Fruit fly (Drosophila melanogaster) whole organism, embryonic: ENCODE data around the gene crq.
A peak's percentile ranks its signal among the peaks of the same experiment; 100 is the strongest.

Experiments
- CG11560 ChIP-seq: fragments of 200-800 bp; sonication (Bioruptor generic); IDR thresholded peaks from 3 replicates; pipeline ENCODE4 v1.3.6; 2022; ENCODE audit warnings: missing biosample characterization, missing genetic modification characterization
- CG11696 ChIP-seq: fragments of 200-800 bp; sonication (Bioruptor generic); IDR thresholded peaks from 2 replicates; pipeline ENCODE4 v1.3.6; 2022; ENCODE audit warnings: missing biosample characterization, missing genetic modification characterization
- CG14441 ChIP-seq: fragments of 200-800 bp; sonication (Bioruptor generic); IDR thresholded peaks from 2 replicates; pipeline ENCODE4 v1.3.6; 2022; ENCODE audit warnings: missing biosample characterization, missing genetic modification characterization
- CG17359 ChIP-seq: fragments of 200-800 bp; sonication (Bioruptor generic); optimal IDR thresholded peaks from 3 replicates; lab custom pipeline; 2018; ENCODE audit warnings: missing biosample characterization, mild to moderate bottlenecking, missing genetic modification characterization, moderate library complexity
- CG1832 ChIP-seq: fragments of 200-800 bp; sonication (Bioruptor generic); optimal IDR thresholded peaks from 2 replicates; lab custom pipeline; 2017; ENCODE audit warnings: missing biosample characterization, mild to moderate bottlenecking, missing genetic modification characterization, inconsistent platforms
- CG2129 ChIP-seq: fragments of 200-800 bp; sonication (Bioruptor generic); IDR thresholded peaks from 2 replicates; pipeline ENCODE4 v1.3.6; 2022; ENCODE audit warnings: missing biosample characterization, missing genetic modification characterization; ENCODE audit not compliant: partially characterized antibody
- CG2712 ChIP-seq: fragments of 200-800 bp; optimal IDR thresholded peaks from 3 replicates; lab custom pipeline; 2019; ENCODE audit warnings: missing biosample characterization, mild to moderate bottlenecking, missing genetic modification characterization, moderate library complexity
- CG30020 ChIP-seq: fragments of 200-800 bp; optimal IDR thresholded peaks from 2 replicates; lab custom pipeline; 2019; ENCODE audit warnings: missing biosample characterization, mild to moderate bottlenecking, missing genetic modification characterization, moderate library complexity
- CG32772 ChIP-seq: fragments of 200-800 bp; sonication (Bioruptor generic); IDR thresholded peaks from 2 replicates; pipeline ENCODE4 v1.3.6; 2022; ENCODE audit warnings: missing biosample characterization, missing genetic modification characterization
- CG3407 ChIP-seq: fragments of 200-800 bp; sonication (Bioruptor generic); optimal IDR thresholded peaks from 2 replicates; lab custom pipeline; 2018; ENCODE audit warnings: missing biosample characterization, mild to moderate bottlenecking, missing genetic modification characterization
- CG34422 ChIP-seq: fragments of 200-800 bp; sonication (Bioruptor generic); IDR thresholded peaks from 3 replicates; pipeline ENCODE4 v1.3.6; 2022; ENCODE audit warnings: missing biosample characterization, missing genetic modification characterization
- CG4707 ChIP-seq: fragments of 200-800 bp; sonication (Bioruptor generic); optimal IDR thresholded peaks from 2 replicates; lab custom pipeline; 2018; ENCODE audit warnings: missing biosample characterization, mild to moderate bottlenecking, missing genetic modification characterization, moderate library complexity
- CG4854 ChIP-seq: fragments of 200-800 bp; sonication (Bioruptor generic); optimal IDR thresholded peaks from 2 replicates; lab custom pipeline; 2016; ENCODE audit warnings: missing biosample characterization, missing genetic modification characterization, inconsistent platforms
- CG6254 ChIP-seq: fragments of 200-800 bp; sonication (Bioruptor generic); optimal IDR thresholded peaks from 3 replicates; lab custom pipeline; 2017; ENCODE audit warnings: mild to moderate bottlenecking, missing biosample characterization, missing genetic modification reagents, missing genetic modification characterization
- CG8478 ChIP-seq: fragments of >200 bp; optimal IDR thresholded peaks from 2 replicates; lab custom pipeline; 2018
- Drgx ChIP-seq: fragments of 200-800 bp; sonication (Bioruptor generic); IDR thresholded peaks from 2 replicates; pipeline ENCODE4 v1.3.6; 2022; ENCODE audit warnings: missing biosample characterization, missing genetic modification characterization
- Fer2 ChIP-seq: fragments of 200-800 bp; sonication (Bioruptor generic); optimal IDR thresholded peaks from 2 replicates; lab custom pipeline; 2018; ENCODE audit warnings: missing biosample characterization, mild to moderate bottlenecking, missing genetic modification characterization, moderate library complexity
- Mes4 ChIP-seq: fragments of 200-800 bp; sonication (Bioruptor generic); optimal IDR thresholded peaks from 2 replicates; lab custom pipeline; 2016; ENCODE audit warnings: missing biosample characterization, missing genetic modification characterization
- NfI ChIP-seq: fragments of 200-800 bp; sonication (Bioruptor generic); optimal IDR thresholded peaks from 3 replicates; lab custom pipeline; 2018; ENCODE audit warnings: missing biosample characterization, mild to moderate bottlenecking, missing genetic modification characterization, moderate library complexity
- Poxn ChIP-seq: fragments of 200-800 bp; sonication (Bioruptor generic); IDR thresholded peaks from 2 replicates; pipeline ENCODE4 v1.3.6; 2022; ENCODE audit warnings: missing biosample characterization, missing genetic modification characterization
- Scr ChIP-seq: fragments of 200-800 bp; sonication (Bioruptor generic); IDR thresholded peaks from 2 replicates; pipeline ENCODE4 v1.3.6; 2022; ENCODE audit warnings: missing biosample characterization, missing genetic modification characterization; ENCODE audit not compliant: partially characterized antibody
- Sry-δ ChIP-seq: fragments of 200-800 bp; sonication (Bioruptor generic); optimal IDR thresholded peaks from 2 replicates; lab custom pipeline; 2016; ENCODE audit warnings: missing biosample characterization, missing genetic modification characterization
- Taf1 ChIP-seq: fragments of 200-800 bp; sonication (Bioruptor generic); IDR thresholded peaks from 2 replicates; pipeline ENCODE4 v1.3.6; 2022; ENCODE audit warnings: missing biosample characterization, missing genetic modification characterization
- Xrp1 ChIP-seq: fragments of 200-800 bp; sonication (Bioruptor generic); IDR thresholded peaks from 2 replicates; pipeline ENCODE4 v1.3.6; 2022; ENCODE audit warnings: missing biosample characterization, missing genetic modification characterization
- aop ChIP-seq: fragments of 200-800 bp; sonication (Bioruptor generic); IDR thresholded peaks from 2 replicates; pipeline ENCODE4 v1.3.6; 2022; ENCODE audit warnings: missing biosample characterization, missing genetic modification characterization
- ash1 ChIP-seq: fragments of 200-800 bp; sonication (Bioruptor generic); optimal IDR thresholded peaks from 2 replicates; lab custom pipeline; 2018; ENCODE audit warnings: missing biosample characterization, mild to moderate bottlenecking, missing genetic modification characterization
- cato ChIP-seq: fragments of 200-800 bp; sonication (Bioruptor generic); optimal IDR thresholded peaks from 2 replicates; lab custom pipeline; 2016; ENCODE audit warnings: missing biosample characterization, missing genetic modification characterization, borderline replicate concordance
- chif ChIP-seq, 2 experiments: fragments of 200-800 bp; sonication (Bioruptor generic); optimal IDR thresholded peaks; 3 replicates each; lab custom pipeline; 2016; ENCODE audit warnings: missing biosample characterization in 2 of 2, missing genetic modification characterization in 2 of 2
- disco-r ChIP-seq: fragments of 200-800 bp; sonication (Bioruptor generic); optimal IDR thresholded peaks from 2 replicates; lab custom pipeline; 2016; ENCODE audit warnings: missing biosample characterization, missing genetic modification characterization
- exex ChIP-seq: fragments of 200-800 bp; sonication (Bioruptor generic); optimal IDR thresholded peaks from 4 replicates; lab custom pipeline; 2018; ENCODE audit warnings: missing biosample characterization, mild to moderate bottlenecking, missing genetic modification characterization, moderate library complexity
- gcm2 ChIP-seq: fragments of 200-800 bp; sonication (Bioruptor generic); optimal IDR thresholded peaks from 2 replicates; lab custom pipeline; 2016; ENCODE audit warnings: missing biosample characterization, missing genetic modification characterization
- hb ChIP-seq: fragments of 200-800 bp; sonication (Bioruptor generic); IDR thresholded peaks from 3 replicates; pipeline ENCODE4 v1.3.6; 2022; ENCODE audit warnings: missing biosample characterization, missing genetic modification characterization; ENCODE audit not compliant: partially characterized antibody
- hkb ChIP-seq, 2 experiments: fragments of 200-800 bp in 1 of 2; fragments of >200 bp in 1 of 2; sonication (Bioruptor generic) in 1 of 2; IDR thresholded peaks in 1 of 2; optimal IDR thresholded peaks in 1 of 2; 2 replicates each; pipeline versions ENCODE4 v1.3.6 to Lab custom; 2017 to 2022; ENCODE audit warnings: missing biosample characterization in 1 of 2, missing genetic modification characterization in 1 of 2
- ind ChIP-seq: fragments of 200-800 bp; sonication (Bioruptor generic); optimal IDR thresholded peaks from 3 replicates; lab custom pipeline; 2016; ENCODE audit warnings: missing biosample characterization, missing genetic modification characterization
- jing ChIP-seq: fragments of 200-800 bp; sonication (Bioruptor generic); optimal IDR thresholded peaks from 2 replicates; lab custom pipeline; 2018; ENCODE audit warnings: missing biosample characterization, mild to moderate bottlenecking, missing genetic modification characterization
- maf-S ChIP-seq: fragments of 200-800 bp; sonication (Bioruptor generic); optimal IDR thresholded peaks from 2 replicates; lab custom pipeline; 2016; ENCODE audit warnings: missing biosample characterization, missing genetic modification characterization
- mirr ChIP-seq: fragments of 200-800 bp; sonication (Bioruptor generic); optimal IDR thresholded peaks from 3 replicates; lab custom pipeline; 2018; ENCODE audit warnings: missing biosample characterization, mild to moderate bottlenecking, missing genetic modification characterization
- nau ChIP-seq: fragments of 200-800 bp; sonication (Bioruptor generic); optimal IDR thresholded peaks from 3 replicates; lab custom pipeline; 2017; ENCODE audit warnings: missing biosample characterization, mild to moderate bottlenecking, missing genetic modification characterization, missing genetic modification reagents
- oc ChIP-seq: fragments of 200-800 bp; sonication (Bioruptor generic); optimal IDR thresholded peaks from 2 replicates; lab custom pipeline; 2018; ENCODE audit warnings: missing biosample characterization, mild to moderate bottlenecking, missing genetic modification characterization, moderate library complexity
- pan ChIP-seq, 4 experiments: fragments of >200 bp in 3 of 4; fragments of 200-800 bp in 1 of 4; sonication (Bioruptor generic) in 1 of 4; optimal IDR thresholded peaks in 3 of 4; IDR thresholded peaks in 1 of 4; 2 replicates each; pipeline versions ENCODE4 v1.3.6 to Lab custom; 2017 to 2022; ENCODE audit warnings: missing biosample characterization in 2 of 4, missing genetic modification characterization in 2 of 4, mixed read lengths in 1 of 4
- peb ChIP-seq: fragments of 200-800 bp; sonication (Bioruptor generic); IDR thresholded peaks from 2 replicates; pipeline ENCODE4 v1.3.6; 2022; ENCODE audit warnings: missing biosample characterization, missing genetic modification characterization
- pros ChIP-seq: fragments of 200-800 bp; sonication (Bioruptor generic); optimal IDR thresholded peaks from 3 replicates; lab custom pipeline; 2019; ENCODE audit warnings: missing biosample characterization, mild to moderate bottlenecking, missing genetic modification characterization, moderate library complexity
- pzg ChIP-seq: fragments of 200-800 bp; sonication (Bioruptor generic); optimal IDR thresholded peaks from 3 replicates; lab custom pipeline; 2018; ENCODE audit warnings: missing biosample characterization, mild to moderate bottlenecking, missing genetic modification characterization, moderate library complexity
- row ChIP-seq: fragments of 200-800 bp; sonication (Bioruptor generic); IDR thresholded peaks from 3 replicates; pipeline ENCODE4 v1.3.6; 2022; ENCODE audit warnings: missing biosample characterization, missing genetic modification characterization
- tio ChIP-seq: fragments of 200-800 bp; sonication (Bioruptor generic); optimal IDR thresholded peaks from 2 replicates; lab custom pipeline; 2017; ENCODE audit warnings: missing biosample characterization, missing genetic modification characterization, inconsistent platforms
- toy ChIP-seq: fragments of 200-800 bp; sonication (Bioruptor generic); IDR thresholded peaks from 2 replicates; pipeline ENCODE4 v1.3.6; 2022; ENCODE audit warnings: missing biosample characterization, missing genetic modification characterization
- unc-4 ChIP-seq: fragments of 200-800 bp; sonication (Bioruptor generic); IDR thresholded peaks from 2 replicates; pipeline ENCODE4 v1.3.6; 2022; ENCODE audit warnings: missing biosample characterization, missing genetic modification characterization; ENCODE audit not compliant: partially characterized antibody
- wek ChIP-seq: fragments of 200-800 bp; sonication (Bioruptor generic); optimal IDR thresholded peaks from 3 replicates; lab custom pipeline; 2018; ENCODE audit warnings: missing biosample characterization, mild to moderate bottlenecking, missing genetic modification characterization, moderate library complexity
- yki ChIP-seq: fragments of >200 bp; optimal IDR thresholded peaks from 3 replicates; lab custom pipeline; 2018

Gene crq

dm6 chr2L:419620-420184 lies 33.1 kb downstream of the crq start, which contains the start of the genes CG13690 and RpLP1 (continued):
- TF ChIP-seq Poxn (GFP tag; lab: Robert Waterston, UW) (no peak), nau (GFP tag; lab: Kevin White, UChicago) (peak; percentile 87), oc (tag; lab: Kevin White, UChicago) (peak; percentile 0), Taf1 (GFP tag; lab: Robert Waterston, UW) (0 out of 2 replicates have a peak, but pooled peaks have one; percentile 11), CG11696 (0 out of 2 replicates have a peak, but pooled peaks have one; percentile 39), mirr (GFP tag; lab: Kevin White, UChicago) (peak; percentile 77), CG3407 (GFP tag; lab: Kevin White, UChicago) (peak; percentile 73), Fer2 (peak; percentile 27), disco-r (GFP tag; lab: Kevin White, UChicago) (peak; percentile 50), pan (optimal IDR thresholded peaks at IDR 0.05; lab: Kevin White, UChicago) (no peak), pan (GFP tag; optimal IDR thresholded peaks at IDR 0.05 in 1 of 2, IDR thresholded peaks at IDR 0.05 in 1 of 2) (peak in 1 of 2 experiments; percentile 69), Xrp1 (0 out of 2 replicates have a peak, but pooled peaks have one; percentile 34), CG34422 (GFP tag; lab: Robert Waterston, UW) (0 out of 3 replicates have a peak, but pooled peaks have one; percentile 22), ash1 (GFP tag; lab: Kevin White, UChicago) (no peak), Scr (GFP tag; lab: Robert Waterston, UW) (no peak), CG4854 (GFP tag; lab: Kevin White, UChicago) (peak; percentile 34), CG17359 (tag; lab: Kevin White, UChicago) (peak; percentile 66), exex (tag; lab: Kevin White, UChicago) (peak; percentile 51), yki (no peak), NfI (peak; percentile 81), hb (no peak), CG30020 (tag; lab: Kevin White, UChicago) (peak; percentile 76), wek (GFP tag; lab: Kevin White, UChicago) (peak; percentile 82), CG32772 (GFP tag; lab: Robert Waterston, UW) (no peak), CG14441 (GFP tag; lab: Robert Waterston, UW) (no peak), toy (GFP tag; lab: Robert Waterston, UW) (no peak), gcm2 (GFP tag; lab: Kevin White, UChicago) (peak; percentile 62), CG1832 (no peak), tio (GFP tag; lab: Kevin White, UChicago) (no peak), row (GFP tag; lab: Robert Waterston, UW) (peak; percentile 45; the same call in 2 of the 3 replicates), peb (no peak), maf-S (peak; percentile 67), chif (GFP tag; optimal IDR thresholded peaks at IDR 0.05; lab: Kevin White, UChicago) (peak; percentile 63 to 66), cato (GFP tag; lab: Kevin White, UChicago) (peak; percentile 37), aop (GFP tag; lab: Robert Waterston, UW) (no peak), CG2129 (GFP tag; lab: Robert Waterston, UW) (no peak), hkb (optimal IDR thresholded peaks at IDR 0.05; lab: Kevin White, UChicago) (no peak), hkb (GFP tag; IDR thresholded peaks at IDR 0.05; lab: Robert Waterston, UW) (peak; percentile 71), CG8478 (lab: Kevin White, UChicago) (no peak), CG6254 (GFP tag; lab: Kevin White, UChicago) (peak; percentile 21), pzg (GFP tag; lab: Kevin White, UChicago) (peak; percentile 86), CG11560 (tag; lab: Robert Waterston, UW) (no peak), jing (GFP tag; lab: Kevin White, UChicago) (no peak), Sry-δ (GFP tag; lab: Kevin White, UChicago) (peak; percentile 58), Drgx (no peak), ind (GFP tag; lab: Kevin White, UChicago) (peak; percentile 13), unc-4 (no peak), CG2712 (peak; percentile 82), Mes4 (GFP tag; lab: Kevin White, UChicago) (peak; percentile 89), pros (GFP tag; lab: Kevin White, UChicago) (no peak), CG4707 (GFP tag; lab: Kevin White, UChicago) (peak; percentile 57)
